Fruit fly (Drosophila melanogaster) S2 (cell line): ENCODE results near the gene Tti1.

Source experiments
- CG8478 ChIP-seq: fragments of >200 bp; optimal IDR thresholded peaks from 2 replicates; lab custom pipeline; 2018
- CTCF ChIP-seq, 2 experiments: fragments of >200 bp; optimal IDR thresholded peaks; 2 replicates each; lab custom pipeline; 2018

The Tti1 gene

DNA sequence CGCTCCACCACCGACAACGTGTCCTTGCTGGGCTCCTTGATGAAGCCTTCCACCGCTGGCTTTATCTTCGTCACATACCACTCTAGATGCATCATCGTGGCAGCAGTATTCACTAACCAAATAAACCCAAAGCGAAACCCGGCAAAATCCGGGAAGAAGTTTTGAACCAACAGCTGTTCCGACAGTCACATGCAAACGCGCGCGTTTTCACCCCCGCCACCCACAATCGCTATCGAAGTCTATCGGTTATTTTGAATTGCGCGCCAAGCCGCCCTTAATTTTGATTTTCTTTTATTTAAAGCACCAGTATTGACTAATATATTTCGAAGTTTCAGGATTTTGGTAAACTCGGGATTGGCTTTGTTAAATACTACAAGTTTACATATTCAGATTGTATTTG is at the start of gene Tti1:
Tti1 (minus strand) TSS at position 200 of the 400 bp plus-strand sequence.
- TF ChIP-seq CTCF (optimal IDR thresholded peaks at IDR 0.05; lab: Kevin White, UChicago) = no peak
- no peak for TF ChIP-seq CG8478 (lab: Kevin White, UChicago)

DNA sequence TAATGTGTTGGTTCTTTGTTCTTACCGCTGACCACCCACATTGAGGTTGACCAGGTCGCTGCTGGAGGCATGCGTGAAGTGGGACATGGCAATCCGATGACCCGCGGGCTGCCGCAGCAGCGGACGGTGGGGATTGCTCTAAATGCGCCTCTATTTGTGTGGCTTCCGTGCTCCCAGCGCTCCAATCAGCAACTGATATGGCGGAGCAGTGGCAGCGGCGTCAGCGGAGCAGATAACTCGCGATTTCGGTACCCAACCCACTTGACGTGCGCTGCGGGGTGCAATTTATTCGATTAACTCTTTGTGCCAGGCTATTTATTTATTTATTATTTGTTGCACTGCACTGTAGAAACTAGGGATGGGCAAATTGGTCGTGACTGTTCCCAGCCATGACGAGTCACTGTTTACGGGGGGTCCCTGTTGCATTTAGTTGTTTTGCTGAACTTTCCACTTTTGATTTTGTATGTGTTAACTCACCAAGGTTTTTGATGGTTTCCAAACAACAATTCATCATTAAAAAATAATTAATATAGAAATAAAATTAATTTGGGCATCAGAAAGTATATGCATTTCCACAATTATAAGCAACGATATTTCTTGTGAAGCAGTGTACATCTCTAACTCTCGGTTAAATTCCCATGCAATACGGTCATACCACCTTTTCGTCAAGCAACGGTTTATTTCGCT is 46.3 kb upstream of the Tti1 start, which contains the start of the genes CG9467 and CG8526:
CG9467 (minus strand) TSS at position 383 of the 687 bp plus-strand sequence.
CG8526 (plus strand) TSS at position 637 of the 687 bp plus-strand sequence.
- TF ChIP-seq CTCF (optimal IDR thresholded peaks at IDR 0.05; lab: Kevin White, UChicago) (no peak), CG8478 (lab: Kevin White, UChicago) (no peak)

DNA sequence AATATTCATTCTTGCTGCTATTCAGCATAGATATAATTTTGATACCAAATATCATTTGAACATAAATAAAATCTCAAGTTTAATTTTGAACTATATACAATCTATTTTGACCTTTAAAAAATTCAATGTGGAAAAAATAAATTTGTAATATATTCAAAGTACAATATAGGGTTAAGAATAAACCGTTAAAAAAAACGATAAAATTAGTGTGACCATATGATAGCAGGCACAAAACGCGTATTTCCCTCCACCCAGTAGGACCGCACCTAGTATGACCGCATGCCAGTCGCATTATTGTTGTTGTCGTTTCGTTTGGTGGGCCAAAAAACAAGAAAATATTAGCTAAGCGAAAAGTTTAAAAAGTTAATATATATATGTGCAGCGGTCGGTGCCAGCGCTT is 38.5 kb upstream of the Tti1 start, which contains the start of gene CG8516:
CG8516 (plus strand) TSS at position 278 of the 400 bp plus-strand sequence.
- TF ChIP-seq CG8478 (lab: Kevin White, UChicago) (no peak), CTCF (optimal IDR thresholded peaks at IDR 0.05; lab: Kevin White, UChicago) (no peak)

DNA sequence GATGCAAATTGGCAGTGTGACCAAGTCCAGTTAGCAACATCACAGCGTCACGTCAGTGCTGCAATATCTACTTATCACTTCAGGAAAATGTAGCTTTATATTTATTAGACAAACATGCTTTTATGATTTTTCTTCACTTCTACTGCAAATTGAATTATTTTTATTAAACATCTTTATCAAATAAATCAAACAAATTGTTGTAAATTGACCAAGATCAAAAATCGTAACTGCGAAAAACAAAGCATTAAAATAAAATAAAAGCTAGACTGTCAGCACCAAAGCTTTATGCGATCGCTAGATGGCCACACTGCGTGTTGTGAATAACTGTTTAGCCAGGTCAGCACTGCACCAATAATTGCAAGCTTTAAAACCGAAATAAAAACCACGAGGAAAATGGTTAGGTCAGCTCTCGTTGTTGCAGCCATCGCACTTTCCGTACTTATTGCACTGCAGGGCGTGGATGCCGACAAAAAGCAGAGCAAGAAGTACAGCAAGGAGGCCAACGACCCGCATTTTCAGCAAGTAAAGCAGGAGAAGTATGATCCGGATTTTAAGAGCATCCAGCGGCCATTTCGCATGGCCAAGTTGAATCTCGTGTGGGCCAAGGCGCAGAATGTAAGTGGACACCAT is 36.8 kb upstream of the Tti1 start, which contains the start of the genes CG12945 and CG8507:
CG12945 (minus strand) TSS at position 45 of the 630 bp plus-strand sequence.
CG8507 (plus strand) TSS at position 307 of the 630 bp plus-strand sequence.
- no peak for TF ChIP-seq CTCF (optimal IDR thresholded peaks at IDR 0.05; lab: Kevin White, UChicago)
- no peak for TF ChIP-seq CG8478 (lab: Kevin White, UChicago)

DNA sequence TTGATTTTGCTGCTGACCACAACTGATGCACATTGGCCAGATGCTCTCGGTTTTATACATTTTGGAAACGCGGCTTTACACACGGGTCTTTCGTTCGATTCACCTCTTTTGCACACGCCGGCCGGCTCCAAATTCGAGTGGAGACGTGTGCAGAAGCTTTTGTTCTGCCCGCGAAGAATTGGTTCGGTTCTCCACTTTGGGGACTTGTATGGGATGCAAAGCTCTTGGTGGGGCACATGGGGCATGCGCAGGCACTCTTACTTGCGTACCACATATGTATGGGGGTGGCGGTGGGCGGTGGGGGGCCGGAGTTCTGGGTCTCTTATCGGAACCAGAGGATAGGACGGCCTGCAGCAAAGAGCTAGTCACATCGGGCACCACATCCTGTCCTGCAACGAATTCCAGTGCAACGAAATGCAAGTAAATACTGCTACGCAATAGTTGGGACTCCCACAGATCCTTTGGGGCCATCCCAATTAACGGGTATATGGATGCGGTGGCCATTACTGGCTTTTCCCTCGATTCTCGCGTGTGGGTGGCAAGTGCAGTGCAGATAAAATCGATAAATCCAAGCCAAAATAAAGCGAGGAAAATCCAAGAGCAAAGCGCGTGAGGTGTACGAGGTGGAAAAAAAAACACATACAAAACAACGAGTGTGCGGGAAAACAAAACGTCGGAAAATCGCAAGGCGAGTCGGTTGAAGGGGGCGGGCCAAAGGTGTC is 30.0 kb upstream of the Tti1 start, which contains the start of the genes MtnA and CG8500:
MtnA (minus strand) TSS at position 30 of the 722 bp plus-strand sequence.
CG8500 (plus strand) TSS at position 313 of the 722 bp plus-strand sequence.
- TF ChIP-seq CTCF (optimal IDR thresholded peaks at IDR 0.05; lab: Kevin White, UChicago) (no peak), CG8478 (lab: Kevin White, UChicago) (no peak)

DNA sequence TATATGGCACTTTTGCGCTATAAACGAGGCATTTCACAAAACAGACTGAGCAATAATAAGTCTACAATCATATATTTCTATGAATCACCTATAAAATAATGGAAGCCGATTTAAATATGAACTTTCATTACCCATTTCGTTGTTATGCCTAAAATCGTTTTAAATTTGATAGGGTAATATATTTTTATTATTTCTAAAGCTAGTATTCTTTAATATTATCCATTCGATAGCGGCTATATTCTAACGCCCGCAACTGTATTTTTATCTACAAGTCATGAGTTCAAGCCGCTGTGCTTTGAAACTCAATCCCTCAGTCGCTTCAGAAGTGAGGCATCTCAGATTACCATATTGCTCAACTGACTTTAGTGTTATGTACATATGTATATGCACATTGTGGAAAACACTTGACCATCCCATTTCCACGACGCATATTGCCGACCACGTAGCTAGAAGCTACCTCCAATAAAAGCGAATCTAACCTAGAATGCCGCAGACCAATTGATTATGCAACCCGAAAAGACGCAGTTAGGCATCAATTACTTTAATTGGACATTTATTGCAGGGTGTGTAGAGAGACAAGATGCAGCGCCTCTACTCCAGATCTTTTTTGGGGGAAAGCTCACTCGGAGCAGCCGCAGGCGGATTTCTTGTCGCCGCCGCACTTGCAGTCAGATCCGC is 28.9 kb upstream of the Tti1 start:
- TF ChIP-seq CTCF (optimal IDR thresholded peaks at IDR 0.05; lab: Kevin White, UChicago) (no peak), CG8478 (lab: Kevin White, UChicago) (no peak)

DNA sequence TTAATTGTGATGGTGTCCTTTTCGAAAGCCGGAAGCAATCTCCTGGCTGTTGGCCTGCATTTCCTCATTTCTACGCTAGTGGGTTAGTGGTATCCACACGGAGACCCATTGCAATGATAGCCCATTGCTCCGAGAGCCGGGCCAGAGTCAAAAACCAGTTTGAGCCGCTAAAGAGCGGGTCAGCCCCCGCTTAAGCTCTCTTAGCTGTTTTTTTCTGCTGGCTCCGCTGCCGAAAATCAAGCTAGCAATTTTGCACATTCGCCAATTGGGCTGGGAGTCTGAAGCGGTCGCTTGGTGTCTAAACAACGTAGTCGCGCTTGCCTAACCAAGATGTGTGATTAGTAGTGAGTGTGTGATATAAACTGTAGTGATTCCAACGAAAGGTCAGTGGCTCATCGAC is 25.3 kb upstream of the Tti1 start, which contains the start of gene CG12947:
CG12947 (plus strand) TSS at position 301 of the 400 bp plus-strand sequence.
- no peak for TF ChIP-seq CTCF (optimal IDR thresholded peaks at IDR 0.05; lab: Kevin White, UChicago)
- no peak for TF ChIP-seq CG8478 (lab: Kevin White, UChicago)

DNA sequence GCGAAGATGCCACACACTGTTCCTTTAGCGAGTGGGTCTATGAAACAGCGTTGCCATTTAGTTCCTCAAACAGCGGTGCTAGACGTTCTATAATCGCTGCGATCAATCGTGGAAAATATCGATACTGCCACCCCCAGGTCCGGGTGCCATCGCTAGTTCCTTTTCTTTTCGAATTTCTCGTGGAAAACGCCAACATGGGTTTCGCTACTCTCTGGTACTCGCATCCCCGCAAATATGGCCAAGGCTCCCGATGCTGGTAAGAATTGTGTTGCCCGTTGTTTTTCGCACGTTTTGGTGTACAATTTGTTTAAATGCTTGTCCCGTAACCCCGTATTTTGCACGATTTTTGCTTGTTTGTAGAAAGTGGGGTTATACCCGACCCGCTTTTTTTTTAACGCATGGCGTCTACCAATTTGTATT is 23.5 kb upstream of the Tti1 start, which contains the start of gene RpS29:
RpS29 (plus strand) TSS at position 102 of the 420 bp plus-strand sequence.
- peak; percentile 60 to 70 for TF ChIP-seq CTCF (optimal IDR thresholded peaks at IDR 0.05; lab: Kevin White, UChicago)
- no peak for TF ChIP-seq CG8478 (lab: Kevin White, UChicago)

DNA sequence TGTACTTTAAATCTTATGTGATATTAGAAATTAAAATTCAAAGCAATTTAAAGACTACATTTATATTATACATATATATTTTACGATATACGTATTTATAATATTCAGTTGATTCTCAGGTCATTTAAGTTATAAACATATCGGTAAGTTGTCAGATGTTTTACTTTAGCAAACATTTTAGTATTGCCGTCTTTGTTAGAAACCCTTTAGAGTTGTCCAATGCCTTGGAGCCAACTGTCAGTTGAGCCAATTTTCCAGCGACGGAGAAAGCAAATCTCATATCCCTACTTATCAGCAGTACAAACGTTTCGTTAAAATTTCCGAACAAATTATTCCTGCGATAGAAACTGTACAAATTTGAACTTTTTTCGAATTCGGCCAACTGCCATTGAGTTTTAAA is 20.3 kb upstream of the Tti1 start, which contains the start of gene topi:
topi (plus strand) TSS at position 301 of the 400 bp plus-strand sequence.
- TF ChIP-seq CTCF (optimal IDR thresholded peaks at IDR 0.05; lab: Kevin White, UChicago) = no peak
- no peak for TF ChIP-seq CG8478 (lab: Kevin White, UChicago)

DNA sequence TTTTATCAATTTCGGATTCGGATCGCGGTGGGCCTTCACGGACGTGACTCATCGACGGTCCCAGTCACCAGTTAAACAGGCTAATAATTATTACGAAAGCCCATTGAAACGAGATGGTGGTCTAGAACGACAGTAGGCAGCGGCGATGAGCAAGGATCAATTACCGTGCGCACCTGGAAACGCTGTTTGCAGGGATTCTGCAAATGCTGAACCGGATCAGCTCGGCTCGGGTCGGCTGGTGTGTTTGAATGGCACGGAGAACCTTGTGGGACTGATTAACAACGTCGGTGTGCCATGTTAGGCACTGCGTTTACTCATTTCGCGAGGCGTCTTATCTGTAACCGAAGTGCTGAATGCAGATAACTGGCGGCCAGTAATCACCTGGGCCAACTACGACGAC is 19.7 kb upstream of the Tti1 start, which contains the start of gene Whamy:
Whamy (minus strand) TSS at position 273 of the 400 bp plus-strand sequence.
- TF ChIP-seq CG8478 (lab: Kevin White, UChicago) (no peak), CTCF (optimal IDR thresholded peaks at IDR 0.05; lab: Kevin White, UChicago) (no peak)

DNA sequence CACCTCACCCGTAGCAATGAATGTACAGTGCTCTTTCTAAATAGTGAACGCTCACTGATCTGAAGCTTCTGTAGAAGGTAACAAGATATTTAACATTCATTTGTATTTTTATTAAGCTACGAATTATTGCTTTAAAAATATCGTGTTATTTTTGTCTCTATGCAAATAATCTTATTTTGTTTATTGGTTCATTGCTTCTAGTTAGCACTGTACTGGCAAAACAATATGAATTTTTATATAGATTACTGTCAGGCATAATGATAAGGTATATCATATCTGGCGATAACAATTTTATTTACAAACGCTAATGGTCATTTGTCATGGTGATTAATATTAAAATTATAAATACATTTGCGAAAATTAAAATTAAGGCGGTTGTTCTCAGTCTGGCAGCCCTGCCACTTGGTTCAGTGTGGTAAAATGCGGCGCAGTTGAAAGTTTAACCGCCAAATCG is 17.1 kb upstream of the Tti1 start, which contains the start of gene CG9471:
CG9471 (minus strand) TSS at position 24 of the 454 bp plus-strand sequence.
- TF ChIP-seq CTCF (optimal IDR thresholded peaks at IDR 0.05; lab: Kevin White, UChicago) = no peak
- TF ChIP-seq CG8478 (lab: Kevin White, UChicago) = no peak

DNA sequence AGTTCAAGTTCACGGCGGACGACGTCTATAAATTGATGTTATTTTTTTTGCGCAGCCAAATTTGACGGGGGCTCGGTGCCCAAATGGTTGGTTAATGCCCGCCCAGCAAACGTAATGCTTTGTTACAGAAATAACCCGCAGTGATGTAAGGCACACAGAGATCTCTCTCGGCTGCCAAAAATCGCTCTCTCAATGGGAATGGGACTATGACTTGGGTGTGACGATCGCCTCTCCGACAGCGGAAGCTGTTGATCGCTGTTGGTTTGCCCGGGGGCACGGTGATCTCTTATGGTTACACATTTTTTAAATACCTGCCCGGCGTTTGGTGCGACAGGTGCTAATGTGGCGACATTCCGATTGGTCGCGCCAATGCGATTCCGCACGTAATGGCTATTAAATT is 15.6 kb upstream of the Tti1 start:
- no peak for TF ChIP-seq CTCF (optimal IDR thresholded peaks at IDR 0.05; lab: Kevin White, UChicago)
- no peak for TF ChIP-seq CG8478 (lab: Kevin White, UChicago)

DNA sequence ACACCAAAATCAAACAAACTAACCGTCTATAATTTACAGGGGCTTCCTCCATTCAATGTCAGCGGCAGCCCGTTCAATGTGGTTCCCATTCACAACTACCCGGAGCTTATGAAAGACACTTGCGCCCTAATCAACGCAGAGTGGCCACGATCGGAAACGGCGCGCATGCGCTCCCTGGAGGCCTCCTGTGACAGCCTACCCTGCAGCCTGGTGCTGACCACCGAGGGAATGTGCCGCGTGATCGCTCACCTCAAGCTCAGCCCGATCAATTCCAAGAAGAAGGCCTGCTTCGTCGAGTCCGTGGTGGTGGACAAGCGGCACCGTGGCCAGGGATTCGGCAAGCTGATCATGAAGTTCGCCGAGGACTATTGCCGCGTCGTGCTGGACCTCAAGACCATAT is 14.4 kb upstream of the Tti1 start, which contains the start of gene MED6:
MED6 (minus strand) TSS at position 101 of the 400 bp plus-strand sequence.
- TF ChIP-seq CTCF (optimal IDR thresholded peaks at IDR 0.05; lab: Kevin White, UChicago) (no peak), CG8478 (lab: Kevin White, UChicago) (no peak)
